Fruit fly (Drosophila melanogaster) whole organism, pupa: ENCODE measurements around the gene CG7420.

Experiments
- CG10348 ChIP-seq: fragments of 200-800 bp; sonication (Bioruptor generic); IDR thresholded peaks from 2 replicates; pipeline ENCODE4 v1.3.6; 2022; ENCODE audit warnings: missing biosample characterization, missing genetic modification characterization
- CG12605 ChIP-seq: fragments of 200-800 bp; sonication (Bioruptor generic); IDR thresholded peaks from 2 replicates; pipeline ENCODE4 v1.3.6; 2022; ENCODE audit warnings: missing biosample characterization, missing genetic modification characterization
- CG13204 ChIP-seq: fragments of 200-800 bp; sonication (Bioruptor generic); optimal IDR thresholded peaks from 2 replicates; lab custom pipeline; 2018; ENCODE audit warnings: missing biosample characterization, mild to moderate bottlenecking, missing genetic modification characterization, moderate library complexity
- CG34367 ChIP-seq: fragments of 200-800 bp; sonication (Bioruptor generic); optimal IDR thresholded peaks from 2 replicates; lab custom pipeline; 2018; ENCODE audit warnings: missing biosample characterization, mild to moderate bottlenecking, missing genetic modification characterization
- CG4496 ChIP-seq: fragments of 200-800 bp; sonication (Bioruptor generic); IDR thresholded peaks from 3 replicates; pipeline ENCODE4 v1.3.6; 2022; ENCODE audit warnings: missing biosample characterization, missing genetic modification characterization
- CG8159 ChIP-seq: fragments of 200-800 bp; sonication (Bioruptor generic); optimal IDR thresholded peaks from 3 replicates; lab custom pipeline; 2018; ENCODE audit warnings: missing biosample characterization, mild to moderate bottlenecking, missing genetic modification characterization, moderate library complexity
- EcR ChIP-seq: fragments of 200-800 bp; sonication (Bioruptor generic); optimal IDR thresholded peaks from 3 replicates; lab custom pipeline; 2019; ENCODE audit warnings: missing biosample characterization, missing genetic modification characterization, mild to moderate bottlenecking, moderate library complexity, missing genetic modification reagents
- Ets98B ChIP-seq: fragments of 200-800 bp; sonication (Bioruptor generic); IDR thresholded peaks from 2 replicates; pipeline ENCODE4 v1.3.6; 2022; ENCODE audit warnings: missing biosample characterization, missing genetic modification characterization
- Pif1A ChIP-seq: fragments of 200-800 bp; sonication (Bioruptor generic); optimal IDR thresholded peaks from 3 replicates; lab custom pipeline; 2016; ENCODE audit warnings: missing biosample characterization, missing genetic modification characterization
- Snoo ChIP-seq: fragments of 200-800 bp; sonication (Bioruptor generic); optimal IDR thresholded peaks from 3 replicates; lab custom pipeline; 2017; ENCODE audit warnings: missing biosample characterization, mild to moderate bottlenecking, missing genetic modification characterization, inconsistent platforms
- fd96Ca ChIP-seq: fragments of 200-800 bp; sonication (Bioruptor generic); IDR thresholded peaks from 3 replicates; pipeline ENCODE4 v1.3.6; 2022; ENCODE audit warnings: missing biosample characterization, missing genetic modification characterization
- gl ChIP-seq: fragments of 200-800 bp; sonication (Bioruptor generic); optimal IDR thresholded peaks from 2 replicates; lab custom pipeline; 2018; ENCODE audit warnings: missing biosample characterization, mild to moderate bottlenecking, missing genetic modification characterization
- rn ChIP-seq: fragments of 200-800 bp; sonication (Bioruptor generic); IDR thresholded peaks from 2 replicates; pipeline ENCODE4 v1.3.6; 2022; ENCODE audit warnings: missing biosample characterization, missing genetic modification characterization

DNA sequence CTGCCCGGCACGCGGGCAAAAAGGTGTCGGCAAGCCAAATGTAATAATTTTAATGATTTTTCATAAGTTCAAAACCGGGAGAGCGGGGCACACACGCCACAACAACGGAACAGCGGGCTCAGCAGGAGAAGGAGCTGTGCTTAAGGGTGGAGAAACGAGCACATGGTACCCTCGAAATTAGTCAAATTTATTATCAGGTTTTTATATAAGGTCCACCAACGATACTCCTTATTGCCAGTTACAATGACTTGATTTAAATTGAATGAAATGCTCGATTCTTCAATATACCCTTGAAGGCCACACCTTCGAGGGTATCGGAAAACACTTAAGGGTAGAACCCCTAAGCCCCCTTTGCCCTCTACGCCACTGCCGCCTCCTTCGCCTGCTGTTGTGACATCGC is 29.3 kb downstream of the CG7420 start:
- no peak for TF ChIP-seq Ets98B (GFP tag; lab: Robert Waterston, UW)
- TF ChIP-seq CG13204 (GFP tag; lab: Kevin White, UChicago), result no peak
- peak; percentile 64 for TF ChIP-seq Snoo
- TF ChIP-seq EcR (GFP tag; lab: Kevin White, UChicago), result no peak
- no peak for TF ChIP-seq fd96Ca (GFP tag; lab: Robert Waterston, UW)
- no peak for TF ChIP-seq gl (tag; lab: Kevin White, UChicago)
- no peak for TF ChIP-seq CG10348 (GFP tag; lab: Robert Waterston, UW)
- TF ChIP-seq CG34367 (tag; lab: Kevin White, UChicago), result no peak
- peak; percentile 35 for TF ChIP-seq Pif1A (GFP tag; lab: Kevin White, UChicago)
- peak; percentile 16; the same call in 1 of the 3 replicates for TF ChIP-seq CG4496 (GFP tag; lab: Robert Waterston, UW)
- no peak for TF ChIP-seq CG12605 (GFP tag; lab: Robert Waterston, UW)
- TF ChIP-seq rn (GFP tag; lab: Robert Waterston, UW), result no peak
- peak; percentile 60 for TF ChIP-seq CG8159 (tag; lab: Kevin White, UChicago)
